Fruit fly (Drosophila melanogaster) whole organism, embryonic: ENCODE data around the gene Ykt6.

ENCODE experiments used
- Atf6 ChIP-seq: fragments of 200-800 bp; sonication (Bioruptor generic); IDR thresholded peaks from 2 replicates; pipeline ENCODE4 v1.3.6; 2022; ENCODE audit warnings: missing biosample characterization, missing genetic modification characterization
- Bdp1 ChIP-seq: fragments of 200-800 bp; sonication (Bioruptor generic); optimal IDR thresholded peaks from 3 replicates; lab custom pipeline; 2016; ENCODE audit warnings: missing biosample characterization, missing genetic modification characterization
- CG10654 ChIP-seq: fragments of 200-800 bp; sonication (Bioruptor generic); optimal IDR thresholded peaks from 2 replicates; lab custom pipeline; 2016; ENCODE audit warnings: missing biosample characterization, missing genetic modification characterization
- CG12236 ChIP-seq: fragments of 200-800 bp; sonication (Bioruptor generic); optimal IDR thresholded peaks from 2 replicates; lab custom pipeline; 2016; ENCODE audit warnings: missing biosample characterization, missing genetic modification characterization
- CG12299 ChIP-seq: fragments of 200-800 bp; sonication (Bioruptor generic); optimal IDR thresholded peaks from 2 replicates; lab custom pipeline; 2018; ENCODE audit warnings: missing biosample characterization, mild to moderate bottlenecking, missing genetic modification characterization
- CG13894 ChIP-seq: fragments of 200-800 bp; sonication (Bioruptor generic); optimal IDR thresholded peaks from 3 replicates; lab custom pipeline; 2018; ENCODE audit warnings: missing biosample characterization, mild to moderate bottlenecking, missing genetic modification characterization, moderate library complexity
- CG16863 ChIP-seq: fragments of 200-800 bp; sonication (Bioruptor generic); optimal IDR thresholded peaks from 3 replicates; lab custom pipeline; 2016; ENCODE audit warnings: missing biosample characterization, missing genetic modification characterization
- CG1792 ChIP-seq: fragments of 200-800 bp; sonication (Bioruptor generic); optimal IDR thresholded peaks from 2 replicates; lab custom pipeline; 2016; ENCODE audit warnings: missing biosample characterization, missing genetic modification characterization
- CG18011 ChIP-seq: fragments of 200-800 bp; sonication (Bioruptor generic); optimal IDR thresholded peaks from 2 replicates; lab custom pipeline; 2017; ENCODE audit warnings: missing biosample characterization, missing genetic modification characterization, mild to moderate bottlenecking, moderate library complexity, missing genotype
- CG2129 ChIP-seq: fragments of 200-800 bp; sonication (Bioruptor generic); IDR thresholded peaks from 2 replicates; pipeline ENCODE4 v1.3.6; 2022; ENCODE audit warnings: missing biosample characterization, missing genetic modification characterization; ENCODE audit not compliant: partially characterized antibody
- CG2678 ChIP-seq: fragments of 200-800 bp; sonication (Bioruptor generic); optimal IDR thresholded peaks from 3 replicates; lab custom pipeline; 2019; ENCODE audit warnings: missing biosample characterization, mild to moderate bottlenecking, missing genetic modification characterization, moderate library complexity
- CG32767 ChIP-seq: fragments of 200-800 bp; sonication (Bioruptor generic); IDR thresholded peaks from 2 replicates; pipeline ENCODE4 v1.3.6; 2022; ENCODE audit warnings: missing biosample characterization, missing genetic modification characterization
- CG3726 ChIP-seq: fragments of 200-800 bp; sonication (Bioruptor generic); IDR thresholded peaks from 3 replicates; pipeline ENCODE4, ENCODE4 v1.3.6; 2022; ENCODE audit warnings: missing biosample characterization, missing genetic modification characterization
- CG6654 ChIP-seq: fragments of 200-800 bp; sonication (Bioruptor generic); optimal IDR thresholded peaks from 2 replicates; lab custom pipeline; 2017; ENCODE audit warnings: missing biosample characterization, mild to moderate bottlenecking, missing genetic modification characterization
- CG7357 ChIP-seq: fragments of 200-800 bp; sonication (Bioruptor generic); IDR thresholded peaks from 3 replicates; pipeline ENCODE4 v1.3.6; 2022; ENCODE audit warnings: missing biosample characterization, missing genetic modification characterization
- CG7786 ChIP-seq: fragments of 200-800 bp; sonication (Bioruptor generic); optimal IDR thresholded peaks from 2 replicates; lab custom pipeline; 2016; ENCODE audit warnings: missing biosample characterization, missing genetic modification characterization
- CG8281 ChIP-seq: fragments of 200-800 bp; sonication (Bioruptor generic); optimal IDR thresholded peaks from 2 replicates; lab custom pipeline; 2018; ENCODE audit warnings: missing biosample characterization, mild to moderate bottlenecking, missing genetic modification characterization, moderate library complexity
- CG8765 ChIP-seq: fragments of 200-800 bp; sonication (Bioruptor generic); IDR thresholded peaks from 2 replicates; pipeline ENCODE4 v1.3.6; 2022; ENCODE audit warnings: missing biosample characterization, missing genetic modification characterization
- CG9437 ChIP-seq: fragments of 200-800 bp; sonication (Bioruptor generic); optimal IDR thresholded peaks from 2 replicates; lab custom pipeline; 2018; ENCODE audit warnings: missing biosample characterization, mild to moderate bottlenecking, missing genetic modification characterization
- Chrac-16 ChIP-seq: fragments of 200-800 bp; sonication (Bioruptor generic); optimal IDR thresholded peaks from 3 replicates; lab custom pipeline; 2016; ENCODE audit warnings: missing biosample characterization, missing genetic modification characterization
- CoRest ChIP-seq: fragments of 200-800 bp; sonication (Bioruptor generic); optimal IDR thresholded peaks from 3 replicates; lab custom pipeline; 2018; ENCODE audit warnings: missing biosample characterization, mild to moderate bottlenecking, missing genetic modification characterization, moderate library complexity
- Dek ChIP-seq: fragments of 200-800 bp; sonication (Bioruptor generic); optimal IDR thresholded peaks from 3 replicates; lab custom pipeline; 2019; ENCODE audit warnings: missing biosample characterization, mild to moderate bottlenecking, missing genetic modification characterization, moderate library complexity
- E2f2 ChIP-seq: fragments of 200-800 bp; sonication (Bioruptor generic); IDR thresholded peaks from 2 replicates; pipeline ENCODE4 v1.3.6; 2022; ENCODE audit warnings: missing biosample characterization, missing genetic modification characterization
- Ets97D ChIP-seq: fragments of 200-800 bp; sonication (Bioruptor generic); optimal IDR thresholded peaks from 3 replicates; lab custom pipeline; 2016; ENCODE audit warnings: missing biosample characterization, missing genetic modification characterization
- H2.0 ChIP-seq: fragments of 200-800 bp; sonication (Bioruptor generic); IDR thresholded peaks from 2 replicates; pipeline ENCODE4 v1.3.6; 2022; ENCODE audit warnings: missing biosample characterization, missing genetic modification characterization
- Hey ChIP-seq: fragments of 200-800 bp; sonication (Bioruptor generic); optimal IDR thresholded peaks from 3 replicates; lab custom pipeline; 2018; ENCODE audit warnings: missing biosample characterization, mild to moderate bottlenecking, missing genetic modification characterization
- Max ChIP-seq: fragments of 200-800 bp; sonication (Bioruptor generic); optimal IDR thresholded peaks from 2 replicates; lab custom pipeline; 2016; ENCODE audit warnings: missing biosample characterization, mild to moderate bottlenecking, missing genetic modification characterization
- Med ChIP-seq: fragments of 200-800 bp; sonication (Bioruptor generic); peaks from one replicate; lab custom pipeline; 2016; ENCODE audit warnings: missing biosample characterization, missing genetic modification characterization, mild to moderate bottlenecking, inconsistent platforms, moderate library complexity
- Poxn ChIP-seq: fragments of 200-800 bp; sonication (Bioruptor generic); IDR thresholded peaks from 2 replicates; pipeline ENCODE4 v1.3.6; 2022; ENCODE audit warnings: missing biosample characterization, missing genetic modification characterization
- br ChIP-seq: fragments of >200 bp; optimal IDR thresholded peaks from 2 replicates; lab custom pipeline; 2017
- chif ChIP-seq, 2 experiments: fragments of 200-800 bp; sonication (Bioruptor generic); optimal IDR thresholded peaks; 3 replicates each; lab custom pipeline; 2016; ENCODE audit warnings: missing biosample characterization in 2 of 2, missing genetic modification characterization in 2 of 2
- eyg ChIP-seq: fragments of 200-800 bp; sonication (Bioruptor generic); optimal IDR thresholded peaks from 3 replicates; lab custom pipeline; 2016; ENCODE audit warnings: missing biosample characterization, missing genetic modification characterization
- gsb ChIP-seq: fragments of 200-800 bp; sonication (Bioruptor generic); IDR thresholded peaks from 2 replicates; pipeline ENCODE4 v1.3.6; 2022; ENCODE audit warnings: missing biosample characterization, missing genetic modification characterization
- hb ChIP-seq: fragments of 200-800 bp; sonication (Bioruptor generic); IDR thresholded peaks from 3 replicates; pipeline ENCODE4 v1.3.6; 2022; ENCODE audit warnings: missing biosample characterization, missing genetic modification characterization; ENCODE audit not compliant: partially characterized antibody
- ind ChIP-seq: fragments of 200-800 bp; sonication (Bioruptor generic); optimal IDR thresholded peaks from 3 replicates; lab custom pipeline; 2016; ENCODE audit warnings: missing biosample characterization, missing genetic modification characterization
- kah ChIP-seq: fragments of 200-800 bp; sonication (Bioruptor generic); optimal IDR thresholded peaks from 2 replicates; lab custom pipeline; 2018; ENCODE audit warnings: missing biosample characterization, mild to moderate bottlenecking, missing genetic modification characterization
- lmd ChIP-seq: fragments of 200-800 bp; sonication (Bioruptor generic); IDR thresholded peaks from 2 replicates; pipeline ENCODE4 v1.3.6; 2022; ENCODE audit warnings: missing biosample characterization, missing genetic modification characterization
- mld ChIP-seq: fragments of 200-800 bp; sonication (Bioruptor generic); IDR thresholded peaks from 3 replicates; pipeline ENCODE4 v1.3.6; 2022; ENCODE audit warnings: missing biosample characterization, missing genetic modification characterization; ENCODE audit not compliant: partially characterized antibody
- org-1 ChIP-seq: fragments of 200-800 bp; sonication (Bioruptor generic); optimal IDR thresholded peaks from 2 replicates; lab custom pipeline; 2017; ENCODE audit warnings: missing biosample characterization, missing genetic modification characterization
- p53 ChIP-seq: fragments of 200-800 bp; sonication (Bioruptor generic); optimal IDR thresholded peaks from 2 replicates; lab custom pipeline; 2016; ENCODE audit warnings: missing biosample characterization, missing genetic modification characterization
- prd ChIP-seq, 3 experiments: fragments of >200 bp in 2 of 3; fragments of 200-800 bp in 1 of 3; sonication (Bioruptor generic) in 1 of 3; optimal IDR thresholded peaks in 2 of 3; IDR thresholded peaks in 1 of 3; 2 replicates in 2 of 3; 3 replicates in 1 of 3; pipeline versions ENCODE4 v1.3.6 to Lab custom; 2017 to 2022; ENCODE audit warnings: missing biosample characterization in 1 of 3, missing genetic modification characterization in 1 of 3
- run ChIP-seq: fragments of 200-800 bp; sonication (Bioruptor generic); optimal IDR thresholded peaks from 3 replicates; lab custom pipeline; 2018; ENCODE audit warnings: missing biosample characterization, mild to moderate bottlenecking, missing genetic modification characterization
- sd ChIP-seq: fragments of 200-800 bp; sonication (Bioruptor generic); optimal IDR thresholded peaks from 3 replicates; lab custom pipeline; 2018; ENCODE audit warnings: missing biosample characterization, mild to moderate bottlenecking, missing genetic modification characterization, moderate library complexity
- sr ChIP-seq: fragments of 200-800 bp; sonication (Bioruptor generic); IDR thresholded peaks from 3 replicates; pipeline ENCODE4 v1.3.6; 2022; ENCODE audit warnings: missing biosample characterization, missing genetic modification characterization
- ssp ChIP-seq: fragments of 200-800 bp; sonication (Bioruptor generic); IDR thresholded peaks from 2 replicates; pipeline ENCODE4 v1.3.6; 2022; ENCODE audit warnings: missing biosample characterization, missing genetic modification characterization
- tgo ChIP-seq: fragments of 200-800 bp; sonication (Bioruptor generic); IDR thresholded peaks from 3 replicates; pipeline ENCODE4 v1.3.6; 2022; ENCODE audit warnings: missing biosample characterization, missing genetic modification characterization
- tio ChIP-seq: fragments of 200-800 bp; sonication (Bioruptor generic); optimal IDR thresholded peaks from 2 replicates; lab custom pipeline; 2017; ENCODE audit warnings: missing biosample characterization, missing genetic modification characterization, inconsistent platforms
- ttk ChIP-seq: fragments of 200-800 bp; sonication (Bioruptor generic); IDR thresholded peaks from 2 replicates; pipeline ENCODE4 v2.1.2; 2022; ENCODE audit warnings: missing biosample characterization, missing genetic modification characterization
- vvl ChIP-seq: fragments of 200-800 bp; sonication (Bioruptor generic); IDR thresholded peaks from 2 replicates; pipeline ENCODE4 v1.3.6; 2022; ENCODE audit warnings: missing biosample characterization, missing genetic modification characterization
- z ChIP-seq: fragments of 200-800 bp; sonication (Bioruptor generic); IDR thresholded peaks from 3 replicates; pipeline ENCODE4 v1.3.6; 2022; ENCODE audit warnings: missing biosample characterization, missing genetic modification characterization

Gene Ykt6

DNA sequence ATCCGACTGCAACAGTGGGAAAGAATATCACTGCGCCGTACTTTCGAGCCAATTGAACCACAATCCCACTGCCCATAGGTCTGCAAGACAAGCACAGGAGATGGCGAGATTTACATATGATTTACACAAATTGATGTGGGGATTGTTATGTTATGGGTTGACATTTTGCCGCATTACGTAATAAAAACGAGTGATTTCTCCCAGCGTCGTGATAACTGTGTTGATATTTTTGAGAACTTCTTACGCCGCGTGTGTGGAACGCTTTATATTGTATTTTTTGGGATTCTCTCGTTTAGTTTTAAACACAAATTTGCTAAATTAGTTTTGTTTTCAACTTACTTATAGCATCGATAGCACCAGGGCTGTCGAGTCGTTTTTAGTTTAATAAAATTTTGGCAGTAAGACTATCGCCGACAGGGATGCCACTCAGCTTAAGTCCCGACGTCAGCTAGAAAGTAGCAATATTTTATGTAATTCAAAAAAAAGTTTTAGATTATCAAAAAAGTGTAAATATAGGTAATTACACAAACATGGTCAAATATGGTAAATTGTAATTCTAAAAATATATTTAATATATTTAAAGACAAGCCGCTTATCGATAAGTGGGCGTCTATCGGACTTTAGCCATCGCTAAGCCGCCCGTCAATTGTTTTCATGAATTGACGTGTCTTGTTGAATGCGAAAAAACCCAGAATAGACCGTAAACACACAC is 26.6 kb upstream of the Ykt6 start, which contains the start of the genes CG45089, ND-MNLL and p115 (continued):
- no peak for TF ChIP-seq prd (optimal IDR thresholded peaks at IDR 0.05; lab: Kevin White, UChicago)
- TF ChIP-seq prd (GFP tag; IDR thresholded peaks at IDR 0.05; lab: Robert Waterston, UW): peak; percentile 65
- no peak for TF ChIP-seq CG6654 (GFP tag; lab: Kevin White, UChicago)
- peak; percentile 86 for TF ChIP-seq Med (GFP tag; lab: Kevin White, UChicago)
- TF ChIP-seq ind: peak; percentile 64
- TF ChIP-seq CG8765: no peak
- no peak for TF ChIP-seq CG12299 (tag; lab: Kevin White, UChicago)
- peak in 1 of 2 experiments; percentile 31 for TF ChIP-seq chif (GFP tag; optimal IDR thresholded peaks at IDR 0.05; lab: Kevin White, UChicago)
- peak; percentile 36; the same call in 1 of the 2 replicates for TF ChIP-seq ttk (GFP tag; lab: Robert Waterston, UW)
- peak; percentile 70 for TF ChIP-seq vvl
- peak; percentile 57 for TF ChIP-seq Max (GFP tag; lab: Kevin White, UChicago)
- peak; percentile 68 for TF ChIP-seq p53 (GFP tag; lab: Kevin White, UChicago)
- peak; percentile 68 for TF ChIP-seq Chrac-16 (GFP tag; lab: Kevin White, UChicago)
- TF ChIP-seq CG18011 (GFP tag; lab: Kevin White, UChicago): peak; percentile 29
- peak; percentile 53; the same call in 2 of the 3 replicates for TF ChIP-seq tgo
- TF ChIP-seq hb: peak; percentile 35; the same call in 1 of the 3 replicates
- TF ChIP-seq CG2678 (tag; lab: Kevin White, UChicago): peak; percentile 69
- TF ChIP-seq org-1 (GFP tag; lab: Kevin White, UChicago): no peak
- TF ChIP-seq run (tag; lab: Kevin White, UChicago): no peak
- peak; percentile 44 for TF ChIP-seq Ets97D (GFP tag; lab: Kevin White, UChicago)
- TF ChIP-seq CG16863 (GFP tag; lab: Kevin White, UChicago): no peak
- TF ChIP-seq CG7786 (GFP tag; lab: Kevin White, UChicago): peak; percentile 11
- no peak for TF ChIP-seq mld (GFP tag; lab: Robert Waterston, UW)
- no peak for TF ChIP-seq br (lab: Kevin White, UChicago)
- TF ChIP-seq tio: peak; percentile 19
- peak; percentile 72 for TF ChIP-seq CG13894 (tag; lab: Kevin White, UChicago)
- TF ChIP-seq eyg (GFP tag; lab: Kevin White, UChicago): no peak
- peak; percentile 48 for TF ChIP-seq Dek (tag; lab: Kevin White, UChicago)
- TF ChIP-seq lmd (GFP tag; lab: Robert Waterston, UW): peak; percentile 62
- TF ChIP-seq CG9437 (GFP tag; lab: Kevin White, UChicago): peak; percentile 84
- TF ChIP-seq z (GFP tag; lab: Robert Waterston, UW): no peak
- TF ChIP-seq CG3726: no peak
- no peak for TF ChIP-seq kah (GFP tag; lab: Kevin White, UChicago)
- no peak for TF ChIP-seq CG32767 (GFP tag; lab: Robert Waterston, UW)
- peak; percentile 55 for TF ChIP-seq ssp
- peak; percentile 32 for TF ChIP-seq CG2129 (GFP tag; lab: Robert Waterston, UW)
- peak; percentile 13 for TF ChIP-seq sd
- TF ChIP-seq CG10654 (GFP tag; lab: Kevin White, UChicago): peak; percentile 54
- peak; percentile 15 for TF ChIP-seq CG8281
- peak; percentile 47 for TF ChIP-seq E2f2 (GFP tag; lab: Robert Waterston, UW)
- TF ChIP-seq H2.0 (GFP tag; lab: Robert Waterston, UW): 0 out of 2 replicates have a peak, but pooled peaks have one; percentile 14
- TF ChIP-seq Hey (tag; lab: Kevin White, UChicago): no peak
- no peak for TF ChIP-seq sr (GFP tag; lab: Robert Waterston, UW)
- no peak for TF ChIP-seq CG7357 (GFP tag; lab: Robert Waterston, UW)
- no peak for TF ChIP-seq gsb
- peak; percentile 64 for TF ChIP-seq CoRest (tag; lab: Kevin White, UChicago)
- no peak for TF ChIP-seq CG12236 (GFP tag; lab: Kevin White, UChicago)
- TF ChIP-seq Poxn: no peak
- no peak for TF ChIP-seq CG1792 (GFP tag; lab: Kevin White, UChicago)
- TF ChIP-seq Bdp1 (GFP tag; lab: Kevin White, UChicago): no peak
- no peak for TF ChIP-seq Atf6 (GFP tag; lab: Robert Waterston, UW)
